Worm (Caenorhabditis elegans) whole organism, dauer: ENCODE results near the gene B0416.10.

Experiments used
- unc-62 ChIP-seq: sonication (generic microtip); optimal IDR thresholded peaks from 2 replicates; lab custom pipeline; 2017; ENCODE audit warnings: missing biosample characterization, missing genetic modification reagents, missing genetic modification characterization

B0416.10 gene

ce11 chrX:9274574-9274973 is at the start of gene B0416.10:
Gene B0416.10 (minus strand): TSS chrX:9274674.
- TF ChIP-seq unc-62, result no peak

- TF ChIP-seq unc-62, result no peak
These were observed 44.6 kb upstream of the B0416.10 start, which contains the start of gene npr-7 for ce11 chrX:9319080-9319479. Gene npr-7 (minus strand): TSS chrX:9319180.

- TF ChIP-seq unc-62, result no peak
These were observed 39.9 kb upstream of the B0416.10 start, which contains the start of gene ttr-38 for ce11 chrX:9314397-9314796. Gene ttr-38 (minus strand): TSS chrX:9314497.

ce11 chrX:9311225-9311624 is 36.8 kb upstream of the B0416.10 start, which contains the start of gene H29C22.1:
Gene H29C22.1 (minus strand): TSS chrX:9311325.
- TF ChIP-seq unc-62, result no peak

- TF ChIP-seq unc-62, result no peak
These were observed 28.9 kb upstream of the B0416.10 start, which contains the start of gene tmc-2 for ce11 chrX:9303422-9303821. Gene tmc-2 (plus strand): TSS chrX:9303722.

- TF ChIP-seq unc-62, result no peak
These were observed 28.3 kb upstream of the B0416.10 start for ce11 chrX:9302763-9303162.

ce11 chrX:9300379-9300778 is 25.9 kb upstream of the B0416.10 start:
- no peak for TF ChIP-seq unc-62

ce11 chrX:9298846-9299245 is 24.4 kb upstream of the B0416.10 start, which contains the start of gene B0416.2:
Gene B0416.2 (plus strand): TSS chrX:9299146.
- no peak for TF ChIP-seq unc-62

- TF ChIP-seq unc-62, result no peak
These were observed 23.4 kb upstream of the B0416.10 start, which contains the start of gene B0416.7 for ce11 chrX:9297834-9298233. Gene B0416.7 (minus strand): TSS chrX:9297934.

- no peak for TF ChIP-seq unc-62
These were observed 22.1 kb upstream of the B0416.10 start, which contains the start of gene gly-13 for ce11 chrX:9296591-9296990. Gene gly-13 (minus strand): TSS chrX:9296622.

- TF ChIP-seq unc-62, result no peak
These were observed 21.0 kb upstream of the B0416.10 start for ce11 chrX:9295471-9295870.

ce11 chrX:9291345-9291744 is 16.9 kb upstream of the B0416.10 start, which contains the start of gene B0416.3:
Gene B0416.3 (plus strand): TSS chrX:9291645.
- TF ChIP-seq unc-62, result no peak

- no peak for TF ChIP-seq unc-62
These were observed 8.6 kb upstream of the B0416.10 start, which contains the start of gene B0416.11 for ce11 chrX:9283026-9283425. Gene B0416.11 (minus strand): TSS chrX:9283126.

- TF ChIP-seq unc-62, result no peak
These were observed 4.2 kb upstream of the B0416.10 start, which contains the start of gene B0416.4 for ce11 chrX:9278653-9279052. Gene B0416.4 (plus strand): TSS chrX:9278953.

ce11 chrX:9271886-9272285 is 2.6 kb downstream of the B0416.10 start:
- TF ChIP-seq unc-62, result no peak

ce11 chrX:9270753-9271152 is 3.7 kb downstream of the B0416.10 start, which contains the start of gene B0416.5:
Gene B0416.5 (minus strand): TSS chrX:9270853.
- no peak for TF ChIP-seq unc-62

ce11 chrX:9268373-9268772 is 6.1 kb downstream of the B0416.10 start:
- TF ChIP-seq unc-62, result no peak

- no peak for TF ChIP-seq unc-62
These were observed 8.0 kb downstream of the B0416.10 start for ce11 chrX:9266512-9266911.

ce11 chrX:9264636-9265035 is 9.8 kb downstream of the B0416.10 start:
- no peak for TF ChIP-seq unc-62
